Worm (Caenorhabditis elegans): ENCODE results near the gene Y40B10B.1.

- no peak for TF ChIP-seq pha-4 (GFP tag; IDR thresholded peaks at IDR 0.05)
- TF ChIP-seq pha-4 (tag; optimal IDR thresholded peaks at IDR 0.05), result no peak
- no peak for TF ChIP-seq nhr-42 (GFP tag; IDR thresholded peaks at IDR 0.05)
- TF ChIP-seq unc-62 (GFP tag; optimal IDR thresholded peaks at IDR 0.05 in 1 of 2), result peak in 1 of 2 experiments; percentile 41
- no peak for TF ChIP-seq unc-62 (tag; optimal IDR thresholded peaks at IDR 0.05)
- no peak for TF ChIP-seq nhr-28 (tag; optimal IDR thresholded peaks at IDR 0.05)
- TF ChIP-seq ceh-62 (tag; optimal IDR thresholded peaks at IDR 0.05), result no peak
- TF ChIP-seq F49E8.2 (tag; optimal IDR thresholded peaks at IDR 0.05; ENCODE audit: borderline replicate concordance), result no peak
- TF ChIP-seq F44E2.7 (GFP tag; IDR thresholded peaks at IDR 0.05), result no peak
- TF ChIP-seq jun-1 (tag; optimal IDR thresholded peaks at IDR 0.05), result no peak
- no peak for TF ChIP-seq snpc-4 (tag; optimal IDR thresholded peaks at IDR 0.05)
- no peak for TF ChIP-seq egl-27 (tag; optimal IDR thresholded peaks at IDR 0.05)
These were observed 7.9 kb upstream of the Y40B10B.1 start, which contains the start of gene acs-3 for ce11 chrV:1969228-1969627.

All from whole organism, L4 larva.